Fruit fly (Drosophila melanogaster): ENCODE data around the gene CG13907.

Gene CG13907

dm6 chr3L:895314-895980, 13.6 kb upstream of the CG13907 start, which contains the start of gene CG34056 (continued):
- TF ChIP-seq CG16815 (GFP tag; optimal IDR thresholded peaks at IDR 0.05) = peak; percentile 55
- peak; percentile 80 for TF ChIP-seq Nf-YC (tag; optimal IDR thresholded peaks at IDR 0.05)
- TF ChIP-seq CG10979 (tag; optimal IDR thresholded peaks at IDR 0.05) = peak; percentile 94
- TF ChIP-seq Usf (GFP tag; optimal IDR thresholded peaks at IDR 0.05) = peak; percentile 32
- peak; percentile 73; the same call in 1 of the 2 replicates for TF ChIP-seq Lim3 (GFP tag; IDR thresholded peaks at IDR 0.05)
- no peak for TF ChIP-seq Elba2 (GFP tag; optimal IDR thresholded peaks at IDR 0.05)
- peak; percentile 93 for TF ChIP-seq ken (GFP tag; IDR thresholded peaks at IDR 0.05)
- TF ChIP-seq CG31441 (GFP tag; IDR thresholded peaks at IDR 0.05) = peak; percentile 96
- peak; percentile 86 for TF ChIP-seq CG12659 (GFP tag; optimal IDR thresholded peaks at IDR 0.05)
- TF ChIP-seq sr (GFP tag; IDR thresholded peaks at IDR 0.05) = peak; percentile 89
- peak; percentile 75 for TF ChIP-seq Antp (GFP tag; optimal IDR thresholded peaks at IDR 0.05)
- TF ChIP-seq Mad (GFP tag; optimal IDR thresholded peaks at IDR 0.05) = peak; percentile 64
- TF ChIP-seq Xbp1 (GFP tag; optimal IDR thresholded peaks at IDR 0.05) = peak; percentile 90
- peak; percentile 95 for TF ChIP-seq CG14441 (GFP tag; IDR thresholded peaks at IDR 0.05)
- peak; percentile 85 for TF ChIP-seq CG9817 (tag; optimal IDR thresholded peaks at IDR 0.05)
- TF ChIP-seq CG34224 (GFP tag; IDR thresholded peaks at IDR 0.05; ENCODE audit: partially characterized antibody) = no peak
- TF ChIP-seq onecut (GFP tag; IDR thresholded peaks at IDR 0.05) = peak; percentile 94
- no peak for TF ChIP-seq HLH4C (GFP tag; IDR thresholded peaks at IDR 0.05; ENCODE audit: partially characterized antibody)
- TF ChIP-seq dmrt99B (tag; optimal IDR thresholded peaks at IDR 0.05) = peak; percentile 97
- TF ChIP-seq pan (optimal IDR thresholded peaks at IDR 0.05) = no peak
- TF ChIP-seq pan (GFP tag; optimal IDR thresholded peaks at IDR 0.05 in 1 of 2, IDR thresholded peaks at IDR 0.05 in 1 of 2) = peak in 1 of 2 experiments; percentile 97
- TF ChIP-seq abd-A (tag; optimal IDR thresholded peaks at IDR 0.05) = peak; percentile 94
- no peak for TF ChIP-seq pita (GFP tag; optimal IDR thresholded peaks at IDR 0.05)
- TF ChIP-seq shn (GFP tag; optimal IDR thresholded peaks at IDR 0.05) = peak; percentile 31
- peak; percentile 79 for TF ChIP-seq CG10274 (GFP tag; optimal IDR thresholded peaks at IDR 0.05)
- TF ChIP-seq Chrac-16 (GFP tag; optimal IDR thresholded peaks at IDR 0.05) = peak; percentile 75
- peak; percentile 91 for TF ChIP-seq oc (tag; optimal IDR thresholded peaks at IDR 0.05)
- peak; percentile 77 for TF ChIP-seq dan (GFP tag; IDR thresholded peaks at IDR 0.05)
- peak; percentile 93 for TF ChIP-seq MBD-R2 (GFP tag; IDR thresholded peaks at IDR 0.05)
- TF ChIP-seq zfh2 (GFP tag; optimal IDR thresholded peaks at IDR 0.05) = peak; percentile 75
- TF ChIP-seq vvl (GFP tag; IDR thresholded peaks at IDR 0.05) = peak; percentile 99
- peak; percentile 38 for TF ChIP-seq mirr (GFP tag; optimal IDR thresholded peaks at IDR 0.05)
- no peak for TF ChIP-seq zen2 (GFP tag; IDR thresholded peaks at IDR 0.05; ENCODE audit: partially characterized antibody)
- peak; percentile 82 for TF ChIP-seq CG11085 (GFP tag; IDR thresholded peaks at IDR 0.05)
- TF ChIP-seq ftz-f1 (GFP tag; optimal IDR thresholded peaks at IDR 0.05) = no peak
- TF ChIP-seq CG3407 (GFP tag; optimal IDR thresholded peaks at IDR 0.05) = peak; percentile 84
- TF ChIP-seq pzg (GFP tag; optimal IDR thresholded peaks at IDR 0.05) = no peak
- peak; percentile 78 for TF ChIP-seq CG1529 (GFP tag; optimal IDR thresholded peaks at IDR 0.05)
- TF ChIP-seq ems (GFP tag; optimal IDR thresholded peaks at IDR 0.05) = peak; percentile 85
- peak; percentile 65 for TF ChIP-seq sima (GFP tag; optimal IDR thresholded peaks at IDR 0.05)
- TF ChIP-seq Hsf (GFP tag; optimal IDR thresholded peaks at IDR 0.05) = peak; percentile 79
- peak; percentile 69; the same call in 2 of the 3 replicates for TF ChIP-seq z (GFP tag; IDR thresholded peaks at IDR 0.05)
- peak; percentile 87 for TF ChIP-seq CG3726 (GFP tag; IDR thresholded peaks at IDR 0.05)
- peak; percentile 84 for TF ChIP-seq CG6765 (GFP tag; optimal IDR thresholded peaks at IDR 0.05)
- TF ChIP-seq CG14014 (GFP tag; IDR thresholded peaks at IDR 0.05) = peak; percentile 95
- TF ChIP-seq caup (GFP tag; optimal IDR thresholded peaks at IDR 0.05; ENCODE audit: severe bottlenecking) = peak; percentile 88
- TF ChIP-seq CG16813 (GFP tag; IDR thresholded peaks at IDR 0.05; ENCODE audit: partially characterized antibody) = no peak
- TF ChIP-seq Camta (GFP tag; optimal IDR thresholded peaks at IDR 0.05) = peak; percentile 91
- peak; percentile 79 for TF ChIP-seq luna (GFP tag; optimal IDR thresholded peaks at IDR 0.05)
- TF ChIP-seq Aef1 (GFP tag; IDR thresholded peaks at IDR 0.05) = peak; percentile 95
